Fruit fly (Drosophila melanogaster) whole organism, embryonic: ENCODE data around the gene CG46304.

Source experiments
- Asciz ChIP-seq: fragments of 200-800 bp; sonication (Bioruptor generic); optimal IDR thresholded peaks from 2 replicates; lab custom pipeline; 2017; ENCODE audit warnings: missing biosample characterization, mild to moderate bottlenecking, missing genetic modification characterization, missing genetic modification reagents
- CG11504 ChIP-seq: fragments of 200-800 bp; sonication (Bioruptor generic); optimal IDR thresholded peaks from 3 replicates; lab custom pipeline; 2019; ENCODE audit warnings: missing biosample characterization, mild to moderate bottlenecking, missing genetic modification characterization, moderate library complexity
- CG12769 ChIP-seq: fragments of 200-800 bp; sonication (Bioruptor generic); optimal IDR thresholded peaks from 2 replicates; lab custom pipeline; 2019; ENCODE audit warnings: missing biosample characterization, mild to moderate bottlenecking, missing genetic modification characterization, moderate library complexity
- CG14050 ChIP-seq: fragments of 200-800 bp; sonication (Bioruptor generic); IDR thresholded peaks from 3 replicates; pipeline ENCODE4 v1.3.6; 2022; ENCODE audit warnings: missing biosample characterization, missing genetic modification characterization
- CG15269 ChIP-seq: fragments of 200-800 bp; sonication (Bioruptor generic); optimal IDR thresholded peaks from 2 replicates; lab custom pipeline; 2018; ENCODE audit warnings: missing biosample characterization, mild to moderate bottlenecking, missing genetic modification characterization, moderate library complexity
- CG17361 ChIP-seq: fragments of 200-800 bp; sonication (Bioruptor generic); IDR thresholded peaks from 3 replicates; pipeline ENCODE4 v1.3.6; 2022; ENCODE audit warnings: missing biosample characterization, missing genetic modification characterization
- CG18599 ChIP-seq: fragments of 200-800 bp; sonication (Bioruptor generic); optimal IDR thresholded peaks from 3 replicates; lab custom pipeline; 2017; ENCODE audit warnings: missing biosample characterization, missing genetic modification characterization, mild to moderate bottlenecking, moderate library complexity, missing genetic modification reagents
- CG2199 ChIP-seq: fragments of 200-800 bp; sonication (Bioruptor generic); IDR thresholded peaks from 3 replicates; pipeline ENCODE4 v1.3.6; 2022; ENCODE audit warnings: missing biosample characterization, missing genetic modification characterization
- CG2875 ChIP-seq: fragments of 200-800 bp; sonication (Bioruptor generic); optimal IDR thresholded peaks from 2 replicates; lab custom pipeline; 2017; ENCODE audit warnings: missing biosample characterization, mild to moderate bottlenecking, missing genetic modification characterization, missing genetic modification reagents
- CG30431 ChIP-seq: fragments of 200-800 bp; sonication (Bioruptor generic); optimal IDR thresholded peaks from 2 replicates; lab custom pipeline; 2017; ENCODE audit warnings: missing biosample characterization, missing genetic modification characterization
- CG31441 ChIP-seq: fragments of 200-800 bp; sonication (Bioruptor generic); IDR thresholded peaks from 2 replicates; pipeline ENCODE4 v1.3.6; 2022; ENCODE audit warnings: missing biosample characterization, missing genetic modification characterization
- CG3726 ChIP-seq: fragments of 200-800 bp; sonication (Bioruptor generic); IDR thresholded peaks from 3 replicates; pipeline ENCODE4, ENCODE4 v1.3.6; 2022; ENCODE audit warnings: missing biosample characterization, missing genetic modification characterization
- CG3838 ChIP-seq: fragments of 200-800 bp; sonication (Bioruptor generic); optimal IDR thresholded peaks from 3 replicates; lab custom pipeline; 2016; ENCODE audit warnings: missing biosample characterization, missing genetic modification characterization
- CG3995 ChIP-seq: fragments of 200-800 bp; sonication (Bioruptor generic); optimal IDR thresholded peaks from 3 replicates; lab custom pipeline; 2016; ENCODE audit warnings: missing biosample characterization, missing genetic modification characterization
- CG43689 ChIP-seq: fragments of 200-800 bp; sonication (Bioruptor generic); IDR thresholded peaks from 2 replicates; pipeline ENCODE4 v1.3.6; 2022; ENCODE audit warnings: missing biosample characterization, missing genetic modification characterization
- CG4854 ChIP-seq: fragments of 200-800 bp; sonication (Bioruptor generic); optimal IDR thresholded peaks from 2 replicates; lab custom pipeline; 2016; ENCODE audit warnings: missing biosample characterization, missing genetic modification characterization, inconsistent platforms
- CG6254 ChIP-seq: fragments of 200-800 bp; sonication (Bioruptor generic); optimal IDR thresholded peaks from 3 replicates; lab custom pipeline; 2017; ENCODE audit warnings: mild to moderate bottlenecking, missing biosample characterization, missing genetic modification reagents, missing genetic modification characterization
- CG6791 ChIP-seq: fragments of 200-800 bp; sonication (Bioruptor generic); IDR thresholded peaks from 3 replicates; pipeline ENCODE4 v1.3.6; 2022; ENCODE audit warnings: missing biosample characterization, missing genetic modification characterization; ENCODE audit not compliant: partially characterized antibody
- CoRest ChIP-seq: fragments of 200-800 bp; sonication (Bioruptor generic); optimal IDR thresholded peaks from 3 replicates; lab custom pipeline; 2018; ENCODE audit warnings: missing biosample characterization, mild to moderate bottlenecking, missing genetic modification characterization, moderate library complexity
- Deaf1 ChIP-seq: fragments of 200-800 bp; optimal IDR thresholded peaks from 3 replicates; lab custom pipeline; 2019; ENCODE audit warnings: missing biosample characterization, mild to moderate bottlenecking, missing genetic modification characterization, moderate library complexity
- Dll ChIP-seq: fragments of 200-800 bp; sonication (Bioruptor generic); IDR thresholded peaks from 4 replicates; pipeline ENCODE4 v1.3.6; 2022; ENCODE audit warnings: missing biosample characterization, missing genetic modification characterization; ENCODE audit not compliant: partially characterized antibody
- Doc3 ChIP-seq: fragments of 200-800 bp; sonication (Bioruptor generic); IDR thresholded peaks from 3 replicates; pipeline ENCODE4 v1.3.6; 2022; ENCODE audit warnings: missing biosample characterization, missing genetic modification characterization; ENCODE audit not compliant: partially characterized antibody
- Ets97D ChIP-seq: fragments of 200-800 bp; sonication (Bioruptor generic); optimal IDR thresholded peaks from 3 replicates; lab custom pipeline; 2016; ENCODE audit warnings: missing biosample characterization, missing genetic modification characterization
- HLH3B ChIP-seq: fragments of 200-800 bp; sonication (Bioruptor generic); IDR thresholded peaks from 2 replicates; pipeline ENCODE4 v1.3.6; 2022; ENCODE audit warnings: missing biosample characterization, missing genetic modification characterization
- Hr51 ChIP-seq, 2 experiments: fragments of 200-800 bp; sonication (Bioruptor generic); optimal IDR thresholded peaks; 2 replicates in 1 of 2; 3 replicates in 1 of 2; lab custom pipeline; 2016 to 2018; ENCODE audit warnings: missing biosample characterization in 2 of 2, missing genetic modification characterization in 2 of 2, mild to moderate bottlenecking in 1 of 2, moderate library complexity in 1 of 2
- Lhr ChIP-seq: fragments of 200-800 bp; sonication (Bioruptor generic); optimal IDR thresholded peaks from 3 replicates; lab custom pipeline; 2017; ENCODE audit warnings: mild to moderate bottlenecking, missing biosample characterization, missing genetic modification reagents, missing genetic modification characterization
- MTF-1 ChIP-seq: fragments of 200-800 bp; sonication (Bioruptor generic); optimal IDR thresholded peaks from 2 replicates; lab custom pipeline; 2018; ENCODE audit warnings: missing biosample characterization, mild to moderate bottlenecking, missing genetic modification characterization, borderline replicate concordance
- Med ChIP-seq: fragments of 200-800 bp; sonication (Bioruptor generic); peaks from one replicate; lab custom pipeline; 2016; ENCODE audit warnings: missing biosample characterization, missing genetic modification characterization, mild to moderate bottlenecking, inconsistent platforms, moderate library complexity
- NK7.1 ChIP-seq: fragments of 200-800 bp; sonication (Bioruptor generic); optimal IDR thresholded peaks from 3 replicates; lab custom pipeline; 2016; ENCODE audit warnings: missing biosample characterization, missing genetic modification characterization
- ara ChIP-seq: fragments of 200-800 bp; sonication (Bioruptor generic); IDR thresholded peaks from 2 replicates; pipeline ENCODE4 v1.3.6; 2022; ENCODE audit warnings: missing biosample characterization, missing genetic modification characterization
- chif ChIP-seq, 2 experiments: fragments of 200-800 bp; sonication (Bioruptor generic); optimal IDR thresholded peaks; 3 replicates each; lab custom pipeline; 2016; ENCODE audit warnings: missing biosample characterization in 2 of 2, missing genetic modification characterization in 2 of 2
- esg ChIP-seq: fragments of 200-800 bp; sonication (Bioruptor generic); conservative IDR thresholded peaks from 2 replicates; pipeline ENCODE4 v1.3.6; 2022; ENCODE audit warnings: missing biosample characterization, missing genetic modification characterization
- exex ChIP-seq: fragments of 200-800 bp; sonication (Bioruptor generic); optimal IDR thresholded peaks from 4 replicates; lab custom pipeline; 2018; ENCODE audit warnings: missing biosample characterization, mild to moderate bottlenecking, missing genetic modification characterization, moderate library complexity
- eyg ChIP-seq: fragments of 200-800 bp; sonication (Bioruptor generic); optimal IDR thresholded peaks from 3 replicates; lab custom pipeline; 2016; ENCODE audit warnings: missing biosample characterization, missing genetic modification characterization
- fru ChIP-seq: fragments of >200 bp; optimal IDR thresholded peaks from 2 replicates; lab custom pipeline; 2017
- gcm ChIP-seq: fragments of 200-800 bp; sonication (Bioruptor generic); optimal IDR thresholded peaks from 2 replicates; lab custom pipeline; 2019; ENCODE audit warnings: missing biosample characterization, mild to moderate bottlenecking, missing genetic modification characterization, moderate library complexity
- inv ChIP-seq: fragments of 200-800 bp; sonication (Bioruptor generic); IDR thresholded peaks from 2 replicates; pipeline ENCODE4 v1.3.6; 2022; ENCODE audit warnings: missing biosample characterization, missing genetic modification characterization; ENCODE audit not compliant: partially characterized antibody
- kah ChIP-seq: fragments of 200-800 bp; sonication (Bioruptor generic); optimal IDR thresholded peaks from 2 replicates; lab custom pipeline; 2018; ENCODE audit warnings: missing biosample characterization, mild to moderate bottlenecking, missing genetic modification characterization
- pita ChIP-seq: fragments of 200-800 bp; sonication (Bioruptor generic); optimal IDR thresholded peaks from 2 replicates; lab custom pipeline; 2017; ENCODE audit warnings: missing biosample characterization, mild to moderate bottlenecking, missing genetic modification characterization
- slbo ChIP-seq: fragments of 200-800 bp; sonication (Bioruptor generic); IDR thresholded peaks from 2 replicates; pipeline ENCODE4 v1.3.6; 2022; ENCODE audit warnings: missing biosample characterization, missing genetic modification characterization
- ssp ChIP-seq: fragments of 200-800 bp; sonication (Bioruptor generic); IDR thresholded peaks from 2 replicates; pipeline ENCODE4 v1.3.6; 2022; ENCODE audit warnings: missing biosample characterization, missing genetic modification characterization
- stwl ChIP-seq: fragments of 200-800 bp; sonication (Bioruptor generic); optimal IDR thresholded peaks from 3 replicates; lab custom pipeline; 2018; ENCODE audit warnings: missing biosample characterization, mild to moderate bottlenecking, missing genetic modification characterization, moderate library complexity
- tin ChIP-seq: fragments of 200-800 bp; sonication (Bioruptor generic); optimal IDR thresholded peaks from 3 replicates; lab custom pipeline; 2016; ENCODE audit warnings: missing biosample characterization, missing genetic modification characterization
- trem ChIP-seq: fragments of 200-800 bp; optimal IDR thresholded peaks from 3 replicates; lab custom pipeline; 2019; ENCODE audit warnings: missing biosample characterization, mild to moderate bottlenecking, missing genetic modification characterization, moderate library complexity
- trh ChIP-seq: fragments of 200-800 bp; sonication (Bioruptor generic); optimal IDR thresholded peaks from 2 replicates; lab custom pipeline; 2016; ENCODE audit warnings: missing biosample characterization, missing genetic modification characterization
- tup ChIP-seq: fragments of 200-800 bp; sonication (Bioruptor generic); optimal IDR thresholded peaks from 2 replicates; lab custom pipeline; 2016; ENCODE audit warnings: missing biosample characterization, mild to moderate bottlenecking, missing genetic modification characterization, moderate library complexity
- tx ChIP-seq: fragments of 200-800 bp; sonication (Bioruptor generic); optimal IDR thresholded peaks from 2 replicates; lab custom pipeline; 2016; ENCODE audit warnings: missing biosample characterization, missing genetic modification characterization
- vfl ChIP-seq: fragments of 200-800 bp; sonication (Bioruptor generic); optimal IDR thresholded peaks from 2 replicates; lab custom pipeline; 2016; ENCODE audit warnings: missing biosample characterization, missing genetic modification characterization
- wdn ChIP-seq: fragments of 200-800 bp; sonication (Bioruptor generic); IDR thresholded peaks from 2 replicates; pipeline ENCODE4 v1.3.6; 2022; ENCODE audit warnings: missing biosample characterization, missing genetic modification characterization

Gene CG46304

dm6 chr2L:18968370-18969105 is 22.4 kb downstream of the CG46304 start, which contains the start of the genes Nak and Tango6 (continued):
- TF ChIP-seq CG2199 (GFP tag; lab: Robert Waterston, UW) = no peak
- peak; percentile 93 for TF ChIP-seq inv
- peak; percentile 99 for TF ChIP-seq Dll (GFP tag; lab: Robert Waterston, UW)
- no peak for TF ChIP-seq ssp (GFP tag; lab: Robert Waterston, UW)
- peak; percentile 65 for TF ChIP-seq CG11504 (tag; lab: Kevin White, UChicago)
- TF ChIP-seq ara (GFP tag; lab: Robert Waterston, UW) = no peak
- TF ChIP-seq MTF-1 (GFP tag; lab: Kevin White, UChicago) = no peak
- peak; percentile 9 for TF ChIP-seq exex (tag; lab: Kevin White, UChicago)
- peak; percentile 8 for TF ChIP-seq gcm (GFP tag; lab: Kevin White, UChicago)
- peak; percentile 9 for TF ChIP-seq CG18599 (GFP tag; lab: Kevin White, UChicago)
- TF ChIP-seq Deaf1 (tag; lab: Kevin White, UChicago) = no peak
- no peak for TF ChIP-seq eyg (GFP tag; lab: Kevin White, UChicago)
- peak; percentile 36 for TF ChIP-seq slbo (GFP tag; lab: Robert Waterston, UW)
- peak; percentile 96 for TF ChIP-seq Doc3 (GFP tag; lab: Robert Waterston, UW)
- TF ChIP-seq CG14050 (GFP tag; lab: Robert Waterston, UW) = no peak
- TF ChIP-seq Hr51 (GFP tag; optimal IDR thresholded peaks at IDR 0.05; lab: Kevin White, UChicago) = peak in 1 of 2 experiments; percentile 18
- TF ChIP-seq CG3838 (GFP tag; lab: Kevin White, UChicago) = peak; percentile 10
- TF ChIP-seq CG3726 = no peak
- TF ChIP-seq pita (GFP tag; lab: Kevin White, UChicago) = no peak
- TF ChIP-seq CG2875 (GFP tag; lab: Kevin White, UChicago) = no peak
- peak; percentile 85 for TF ChIP-seq trem (tag; lab: Kevin White, UChicago)
- no peak for TF ChIP-seq CG30431
- TF ChIP-seq wdn (GFP tag; lab: Robert Waterston, UW) = no peak
- TF ChIP-seq CG17361 (GFP tag; lab: Robert Waterston, UW) = peak; percentile 63; the same call in 2 of the 3 replicates
- TF ChIP-seq Asciz (GFP tag; lab: Kevin White, UChicago) = no peak
- TF ChIP-seq CG6254 (GFP tag; lab: Kevin White, UChicago) = no peak
- TF ChIP-seq stwl (tag; lab: Kevin White, UChicago) = peak; percentile 81
- no peak for TF ChIP-seq NK7.1 (GFP tag; lab: Kevin White, UChicago)
- TF ChIP-seq CG3995 (GFP tag; lab: Kevin White, UChicago) = peak; percentile 9
- TF ChIP-seq CG4854 (GFP tag; lab: Kevin White, UChicago) = no peak
- TF ChIP-seq vfl = no peak
- peak; percentile 83 for TF ChIP-seq Med (GFP tag; lab: Kevin White, UChicago)
- TF ChIP-seq tin (GFP tag; lab: Kevin White, UChicago) = peak; percentile 27
- no peak for TF ChIP-seq tup
- no peak for TF ChIP-seq esg (GFP tag; lab: Robert Waterston, UW)
- peak; percentile 61 for TF ChIP-seq Lhr
- TF ChIP-seq chif (GFP tag; optimal IDR thresholded peaks at IDR 0.05; lab: Kevin White, UChicago) = peak in 1 of 2 experiments; percentile 21
- no peak for TF ChIP-seq HLH3B (GFP tag; lab: Robert Waterston, UW)
- peak; percentile 64 for TF ChIP-seq Ets97D
- peak; percentile 65 for TF ChIP-seq CoRest (tag; lab: Kevin White, UChicago)
- TF ChIP-seq fru (lab: Kevin White, UChicago) = no peak
- peak; percentile 20 for TF ChIP-seq CG15269 (tag; lab: Kevin White, UChicago)
- no peak for TF ChIP-seq CG12769 (tag; lab: Kevin White, UChicago)
- no peak for TF ChIP-seq trh (GFP tag; lab: Kevin White, UChicago)
- TF ChIP-seq kah (GFP tag; lab: Kevin White, UChicago) = no peak
- peak; percentile 83 for TF ChIP-seq CG6791 (GFP tag; lab: Robert Waterston, UW)
- no peak for TF ChIP-seq tx
- TF ChIP-seq CG43689 (GFP tag; lab: Robert Waterston, UW) = no peak
- peak; percentile 34; the same call in 1 of the 2 replicates for TF ChIP-seq CG31441 (GFP tag; lab: Robert Waterston, UW)
